Fruit fly (Drosophila melanogaster) whole organism, adult: ENCODE data around the gene Arl5.

Experiments used
- CG11617 ChIP-seq: fragments of 200-800 bp; sonication (Bioruptor generic); optimal IDR thresholded peaks from 2 replicates; lab custom pipeline; 2017; ENCODE audit warnings: mild to moderate bottlenecking, missing biosample characterization, missing genetic modification reagents, missing genetic modification characterization
- CG5204 ChIP-seq: fragments of 200-800 bp; sonication (Bioruptor generic); optimal IDR thresholded peaks from 2 replicates; lab custom pipeline; 2016; ENCODE audit warnings: missing biosample characterization, missing genetic modification characterization
- toe ChIP-seq: fragments of 200-800 bp; sonication (Bioruptor generic); optimal IDR thresholded peaks from 2 replicates; lab custom pipeline; 2016; ENCODE audit warnings: missing biosample characterization, missing genetic modification characterization

DNA sequence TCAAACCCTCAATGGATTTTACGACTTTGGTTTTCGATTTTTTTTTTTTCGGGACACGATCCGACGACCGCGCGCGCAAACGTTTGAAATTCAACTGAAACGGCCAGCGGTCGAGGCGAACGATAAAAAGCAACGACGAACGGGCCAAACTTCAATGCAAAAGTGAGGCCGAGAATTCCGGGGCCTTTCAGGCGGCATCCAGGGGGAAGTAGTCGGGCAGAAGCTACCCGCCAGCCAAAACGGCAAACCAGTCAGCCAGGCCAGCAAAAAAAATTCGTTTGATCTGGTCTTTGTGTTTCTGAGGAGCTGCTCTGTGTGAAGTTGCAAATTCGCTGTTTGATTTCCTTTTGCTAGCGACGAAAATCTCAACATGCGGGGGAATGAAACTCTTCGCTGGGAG lies 4.4 kb downstream of the Arl5 start, which contains the start of gene CG7201:
- no peak for TF ChIP-seq toe
- TF ChIP-seq CG5204, result no peak
- no peak for TF ChIP-seq CG11617 (GFP tag; lab: Kevin White, UChicago)
